Worm (Caenorhabditis elegans): ENCODE measurements around the gene srh-222.

srh-222 gene

ce11 chrIV:4024159-4025004 lies 44.8 kb downstream of the srh-222 start (continued):
- TF ChIP-seq F23B12.7 (tag; optimal IDR thresholded peaks at IDR 0.05; ENCODE audit: insufficient read depth), result peak; percentile 66
- TF ChIP-seq sea-2 (GFP tag; IDR thresholded peaks at IDR 0.05), result no peak
- no peak for TF ChIP-seq sdz-38 (tag; optimal IDR thresholded peaks at IDR 0.05)
- no peak for TF ChIP-seq athp-1 (tag; optimal IDR thresholded peaks at IDR 0.05)
- TF ChIP-seq C17E4.6 (GFP tag; IDR thresholded peaks at IDR 0.05), result no peak
- TF ChIP-seq unc-130 (GFP tag; optimal IDR thresholded peaks at IDR 0.05), result no peak
- TF ChIP-seq Y53G8AR.9 (GFP tag; conservative IDR thresholded peaks at IDR 0.05), result no peak
- TF ChIP-seq F49E8.2 (tag; optimal IDR thresholded peaks at IDR 0.05; ENCODE audit: insufficient read depth), result no peak
- 0 out of 2 replicates have a peak, but pooled peaks have one; percentile 41 for TF ChIP-seq ekl-4 (GFP tag; IDR thresholded peaks at IDR 0.05)
- no peak for TF ChIP-seq F55B11.4 (tag; optimal IDR thresholded peaks at IDR 0.05; ENCODE audit: borderline replicate concordance, insufficient read depth)
- no peak for TF ChIP-seq cebp-1 (GFP tag; IDR thresholded peaks at IDR 0.05)
- peak; percentile 79 for TF ChIP-seq cebp-1 (tag; optimal IDR thresholded peaks at IDR 0.05)
- peak; percentile 87 for TF ChIP-seq somi-1 (GFP tag; optimal IDR thresholded peaks at IDR 0.05)
- TF ChIP-seq mel-28 (tag; optimal IDR thresholded peaks at IDR 0.05; ENCODE audit: borderline replicate concordance), result no peak
- TF ChIP-seq lin-35 (GFP tag; optimal IDR thresholded peaks at IDR 0.05), result no peak
- no peak for TF ChIP-seq nfya-2 (GFP tag; IDR thresholded peaks at IDR 0.05)
- TF ChIP-seq ccch-3 (GFP tag; optimal IDR thresholded peaks at IDR 0.05), result no peak
- no peak for TF ChIP-seq ZK185.1 (tag; optimal IDR thresholded peaks at IDR 0.05; ENCODE audit: poor library complexity, severe bottlenecking)
- no peak for TF ChIP-seq him-1 (tag; optimal IDR thresholded peaks at IDR 0.05)
- no peak for TF ChIP-seq tbx-9 (tag; optimal IDR thresholded peaks at IDR 0.05; ENCODE audit: borderline replicate concordance)
- TF ChIP-seq zim-3 (tag; optimal IDR thresholded peaks at IDR 0.05), result no peak
- TF ChIP-seq C06A6.2 (GFP tag; conservative IDR thresholded peaks at IDR 0.05), result peak; percentile 69; the same call in 1 of the 2 replicates
- TF ChIP-seq die-1 (tag; optimal IDR thresholded peaks at IDR 0.05), result no peak
- TF ChIP-seq mcd-1 (GFP tag; IDR thresholded peaks at IDR 0.05), result peak; percentile 46
- peak; percentile 95 for TF ChIP-seq zfh-2 (GFP tag; conservative IDR thresholded peaks at IDR 0.05)
- TF ChIP-seq Y95B8A.8 (GFP tag; IDR thresholded peaks at IDR 0.05), result peak; percentile 75
- no peak for TF ChIP-seq hsf-1 (GFP tag; IDR thresholded peaks at IDR 0.05)
- no peak for TF ChIP-seq unc-62 (GFP tag; optimal IDR thresholded peaks at IDR 0.05)
- no peak for TF ChIP-seq dpff-1 (tag; optimal IDR thresholded peaks at IDR 0.05)
- TF ChIP-seq egrh-3 (GFP tag; IDR thresholded peaks at IDR 0.05), result peak; percentile 76
- no peak for TF ChIP-seq F57A8.1 (GFP tag; optimal IDR thresholded peaks at IDR 0.05)
- TF ChIP-seq ztf-6 (GFP tag; IDR thresholded peaks at IDR 0.05), result peak; percentile 9; the same call in 1 of the 2 replicates

ce11 chrIV:4025923-4026322 lies 46.3 kb downstream of the srh-222 start:
- TF ChIP-seq lin-35 (GFP tag; optimal IDR thresholded peaks at IDR 0.05) (peak in 1 of 3 experiments; percentile 16), unc-62 (GFP tag; optimal IDR thresholded peaks at IDR 0.05) (no peak), snpc-1.3 (tag; optimal IDR thresholded peaks at IDR 0.05; ENCODE audit: insufficient read depth) (no peak), xnd-1 (tag; optimal IDR thresholded peaks at IDR 0.05) (no peak), bed-1 (GFP tag; IDR thresholded peaks at IDR 0.05) (no peak), chd-7 (tag; optimal IDR thresholded peaks at IDR 0.05) (peak; percentile 75), hmg-1.2 (GFP tag; IDR thresholded peaks at IDR 0.05) (peak; percentile 25; the same call in 1 of the 2 replicates), aptf-2 (GFP tag; conservative IDR thresholded peaks at IDR 0.05) (no peak), ztf-25 (GFP tag; IDR thresholded peaks at IDR 0.05) (no peak), ztf-3 (GFP tag; optimal IDR thresholded peaks at IDR 0.05) (peak; percentile 31), tbp1 (GFP tag; optimal IDR thresholded peaks at IDR 0.05) (peak; percentile 12), T26A5.8 (tag; optimal IDR thresholded peaks at IDR 0.05) (no peak), rcor-1 (GFP tag; IDR thresholded peaks at IDR 0.05) (no peak), F37B4.10 (GFP tag; IDR thresholded peaks at IDR 0.05) (0 out of 2 replicates have a peak, but pooled peaks have one; percentile 9), die-1 (tag; optimal IDR thresholded peaks at IDR 0.05) (no peak), pbrm-1 (GFP tag; IDR thresholded peaks at IDR 0.05) (no peak), T07F8.4 (tag; optimal IDR thresholded peaks at IDR 0.05) (no peak), nfya-2 (GFP tag; IDR thresholded peaks at IDR 0.05) (no peak), Y79H2A.3 (GFP tag; conservative IDR thresholded peaks at IDR 0.05) (no peak)

Measured in whole organism, young adult.